Fruit fly (Drosophila melanogaster) whole organism, embryonic: ENCODE measurements around the gene gukh.

ENCODE experiments used
- CG10366 ChIP-seq: fragments of 200-800 bp; sonication (Bioruptor generic); IDR thresholded peaks from 2 replicates; pipeline ENCODE4 v1.3.6; 2022; ENCODE audit warnings: missing biosample characterization, missing genetic modification characterization
- CG10565 ChIP-seq: fragments of 200-800 bp; sonication (Bioruptor generic); optimal IDR thresholded peaks from 3 replicates; lab custom pipeline; 2016; ENCODE audit warnings: missing biosample characterization, mild to moderate bottlenecking, missing genetic modification characterization
- CG10959 ChIP-seq: fragments of 200-800 bp; sonication (Bioruptor generic); IDR thresholded peaks from 2 replicates; pipeline ENCODE4 v1.3.6; 2022; ENCODE audit warnings: missing biosample characterization, missing genetic modification characterization
- CG12236 ChIP-seq: fragments of 200-800 bp; sonication (Bioruptor generic); optimal IDR thresholded peaks from 2 replicates; lab custom pipeline; 2016; ENCODE audit warnings: missing biosample characterization, missing genetic modification characterization
- CG12942 ChIP-seq: fragments of 200-800 bp; sonication (Bioruptor generic); optimal IDR thresholded peaks from 3 replicates; lab custom pipeline; 2016; ENCODE audit warnings: missing biosample characterization, missing genetic modification characterization
- CG13424 ChIP-seq: fragments of 200-800 bp; sonication (Bioruptor generic); optimal IDR thresholded peaks from 2 replicates; lab custom pipeline; 2019; ENCODE audit warnings: missing biosample characterization, mild to moderate bottlenecking, missing genetic modification characterization, moderate library complexity
- CG14050 ChIP-seq: fragments of 200-800 bp; sonication (Bioruptor generic); IDR thresholded peaks from 3 replicates; pipeline ENCODE4 v1.3.6; 2022; ENCODE audit warnings: missing biosample characterization, missing genetic modification characterization
- CG16779 ChIP-seq: fragments of 200-800 bp; sonication (Bioruptor generic); IDR thresholded peaks from 2 replicates; pipeline ENCODE4 v1.3.6; 2022; ENCODE audit warnings: missing biosample characterization, missing genetic modification characterization
- CG1832 ChIP-seq: fragments of 200-800 bp; sonication (Bioruptor generic); optimal IDR thresholded peaks from 2 replicates; lab custom pipeline; 2017; ENCODE audit warnings: missing biosample characterization, mild to moderate bottlenecking, missing genetic modification characterization, inconsistent platforms
- CG31365 ChIP-seq: fragments of 200-800 bp; sonication (Bioruptor generic); optimal IDR thresholded peaks from 2 replicates; lab custom pipeline; 2018; ENCODE audit warnings: missing biosample characterization, mild to moderate bottlenecking, missing genetic modification characterization
- CG33213 ChIP-seq: fragments of 200-800 bp; sonication (Bioruptor generic); optimal IDR thresholded peaks from 3 replicates; lab custom pipeline; 2016; ENCODE audit warnings: missing biosample characterization, missing genetic modification characterization
- CG34224 ChIP-seq: fragments of 200-800 bp; sonication (Bioruptor generic); IDR thresholded peaks from 3 replicates; pipeline ENCODE4 v1.3.6; 2022; ENCODE audit warnings: missing biosample characterization, missing genetic modification characterization; ENCODE audit not compliant: partially characterized antibody
- CG3726 ChIP-seq: fragments of 200-800 bp; sonication (Bioruptor generic); IDR thresholded peaks from 3 replicates; pipeline ENCODE4, ENCODE4 v1.3.6; 2022; ENCODE audit warnings: missing biosample characterization, missing genetic modification characterization
- CG4854 ChIP-seq: fragments of 200-800 bp; sonication (Bioruptor generic); optimal IDR thresholded peaks from 2 replicates; lab custom pipeline; 2016; ENCODE audit warnings: missing biosample characterization, missing genetic modification characterization, inconsistent platforms
- CG6791 ChIP-seq: fragments of 200-800 bp; sonication (Bioruptor generic); IDR thresholded peaks from 3 replicates; pipeline ENCODE4 v1.3.6; 2022; ENCODE audit warnings: missing biosample characterization, missing genetic modification characterization; ENCODE audit not compliant: partially characterized antibody
- CG9876 ChIP-seq: fragments of 200-800 bp; sonication (Bioruptor generic); optimal IDR thresholded peaks from 2 replicates; lab custom pipeline; 2016; ENCODE audit warnings: missing biosample characterization, missing genetic modification characterization
- CG9932 ChIP-seq: fragments of 200-800 bp; sonication (Bioruptor generic); IDR thresholded peaks from 2 replicates; pipeline ENCODE4 v1.3.6; 2022; ENCODE audit warnings: missing biosample characterization, missing genetic modification characterization
- CHES-1-like ChIP-seq: fragments of 200-800 bp; sonication (Bioruptor generic); optimal IDR thresholded peaks from 2 replicates; lab custom pipeline; 2016; ENCODE audit warnings: missing biosample characterization, missing genetic modification characterization
- Dp ChIP-seq: fragments of 200-800 bp; sonication (Bioruptor generic); optimal IDR thresholded peaks from 2 replicates; lab custom pipeline; 2018; ENCODE audit warnings: missing biosample characterization, mild to moderate bottlenecking, missing genetic modification characterization, moderate library complexity
- E2f2 ChIP-seq: fragments of 200-800 bp; sonication (Bioruptor generic); IDR thresholded peaks from 2 replicates; pipeline ENCODE4 v1.3.6; 2022; ENCODE audit warnings: missing biosample characterization, missing genetic modification characterization
- Hey ChIP-seq: fragments of 200-800 bp; sonication (Bioruptor generic); optimal IDR thresholded peaks from 3 replicates; lab custom pipeline; 2018; ENCODE audit warnings: missing biosample characterization, mild to moderate bottlenecking, missing genetic modification characterization
- Hr39 ChIP-seq: fragments of >200 bp; optimal IDR thresholded peaks from 2 replicates; lab custom pipeline; 2017
- Lhr ChIP-seq: fragments of 200-800 bp; sonication (Bioruptor generic); optimal IDR thresholded peaks from 3 replicates; lab custom pipeline; 2017; ENCODE audit warnings: mild to moderate bottlenecking, missing biosample characterization, missing genetic modification reagents, missing genetic modification characterization
- Lpt ChIP-seq: fragments of >200 bp; optimal IDR thresholded peaks from 2 replicates; lab custom pipeline; 2018; ENCODE audit warnings: missing biosample characterization, missing genetic modification characterization
- Oaz ChIP-seq: fragments of 200-800 bp; sonication (Bioruptor generic); IDR thresholded peaks from 2 replicates; pipeline ENCODE4 v1.3.6; 2022; ENCODE audit warnings: missing biosample characterization, missing genetic modification characterization
- Ptx1 ChIP-seq: fragments of 200-800 bp; sonication (Bioruptor generic); IDR thresholded peaks from 2 replicates; pipeline ENCODE4 v1.3.6; 2022; ENCODE audit warnings: missing biosample characterization, missing genetic modification characterization
- Vsx1 ChIP-seq: fragments of 200-800 bp; sonication (Bioruptor generic); optimal IDR thresholded peaks from 2 replicates; lab custom pipeline; 2017; ENCODE audit warnings: missing biosample characterization, mild to moderate bottlenecking, missing genetic modification characterization, missing genetic modification reagents
- abd-A ChIP-seq: fragments of 200-800 bp; sonication (Bioruptor generic); optimal IDR thresholded peaks from 3 replicates; lab custom pipeline; 2019; ENCODE audit warnings: missing biosample characterization, mild to moderate bottlenecking, missing genetic modification characterization, moderate library complexity
- ap ChIP-seq: fragments of 200-800 bp; sonication (Bioruptor generic); IDR thresholded peaks from 2 replicates; pipeline ENCODE4 v1.3.6; 2022; ENCODE audit warnings: missing biosample characterization, missing genetic modification characterization
- bigmax ChIP-seq: fragments of 200-800 bp; sonication (Bioruptor generic); optimal IDR thresholded peaks from 2 replicates; lab custom pipeline; 2018; ENCODE audit warnings: missing biosample characterization, mild to moderate bottlenecking, missing genetic modification characterization
- br ChIP-seq: fragments of >200 bp; optimal IDR thresholded peaks from 2 replicates; lab custom pipeline; 2017
- btn ChIP-seq: fragments of 200-800 bp; sonication (Bioruptor generic); optimal IDR thresholded peaks from 2 replicates; lab custom pipeline; 2016; ENCODE audit warnings: missing biosample characterization, missing genetic modification characterization
- cad ChIP-seq: fragments of >200 bp; optimal IDR thresholded peaks from 2 replicates; lab custom pipeline; 2017; ENCODE audit warnings: missing biosample characterization, missing genetic modification characterization
- cg ChIP-seq: fragments of 200-800 bp; sonication (Bioruptor generic); optimal IDR thresholded peaks from 3 replicates; lab custom pipeline; 2019; ENCODE audit warnings: missing biosample characterization, mild to moderate bottlenecking, missing genetic modification characterization, moderate library complexity
- chm ChIP-seq: fragments of 200-800 bp; sonication (Bioruptor generic); IDR thresholded peaks from 2 replicates; pipeline ENCODE4 v1.3.6; 2022; ENCODE audit warnings: missing biosample characterization, missing genetic modification characterization
- dimm ChIP-seq: fragments of 200-800 bp; sonication (Bioruptor generic); IDR thresholded peaks from 2 replicates; pipeline ENCODE4 v1.3.6; 2022; ENCODE audit warnings: missing biosample characterization, missing genetic modification characterization
- exex ChIP-seq: fragments of 200-800 bp; sonication (Bioruptor generic); optimal IDR thresholded peaks from 4 replicates; lab custom pipeline; 2018; ENCODE audit warnings: missing biosample characterization, mild to moderate bottlenecking, missing genetic modification characterization, moderate library complexity
- gcm ChIP-seq: fragments of 200-800 bp; sonication (Bioruptor generic); optimal IDR thresholded peaks from 2 replicates; lab custom pipeline; 2019; ENCODE audit warnings: missing biosample characterization, mild to moderate bottlenecking, missing genetic modification characterization, moderate library complexity
- h ChIP-seq: fragments of >200 bp; optimal IDR thresholded peaks from 2 replicates; lab custom pipeline; 2017
- ind ChIP-seq: fragments of 200-800 bp; sonication (Bioruptor generic); optimal IDR thresholded peaks from 3 replicates; lab custom pipeline; 2016; ENCODE audit warnings: missing biosample characterization, missing genetic modification characterization
- inv ChIP-seq: fragments of 200-800 bp; sonication (Bioruptor generic); IDR thresholded peaks from 2 replicates; pipeline ENCODE4 v1.3.6; 2022; ENCODE audit warnings: missing biosample characterization, missing genetic modification characterization; ENCODE audit not compliant: partially characterized antibody
- jing ChIP-seq: fragments of 200-800 bp; sonication (Bioruptor generic); optimal IDR thresholded peaks from 2 replicates; lab custom pipeline; 2018; ENCODE audit warnings: missing biosample characterization, mild to moderate bottlenecking, missing genetic modification characterization
- lmd ChIP-seq: fragments of 200-800 bp; sonication (Bioruptor generic); IDR thresholded peaks from 2 replicates; pipeline ENCODE4 v1.3.6; 2022; ENCODE audit warnings: missing biosample characterization, missing genetic modification characterization
- pb ChIP-seq: fragments of 200-800 bp; sonication (Bioruptor generic); optimal IDR thresholded peaks from 3 replicates; lab custom pipeline; 2016; ENCODE audit warnings: missing biosample characterization, missing genetic modification characterization
- sd ChIP-seq: fragments of 200-800 bp; sonication (Bioruptor generic); optimal IDR thresholded peaks from 3 replicates; lab custom pipeline; 2018; ENCODE audit warnings: missing biosample characterization, mild to moderate bottlenecking, missing genetic modification characterization, moderate library complexity
- sisA ChIP-seq: fragments of 200-800 bp; sonication (Bioruptor generic); IDR thresholded peaks from 2 replicates; pipeline ENCODE4 v1.3.6; 2022; ENCODE audit warnings: missing biosample characterization, missing genetic modification characterization
- so ChIP-seq: fragments of 200-800 bp; sonication (Bioruptor generic); IDR thresholded peaks from 3 replicates; pipeline ENCODE4 v1.3.6; 2022; ENCODE audit warnings: missing biosample characterization, missing genetic modification characterization
- stc ChIP-seq: fragments of 200-800 bp; sonication (Bioruptor generic); IDR thresholded peaks from 2 replicates; pipeline ENCODE4 v1.3.6; 2022; ENCODE audit warnings: missing biosample characterization, missing genetic modification characterization
- sug ChIP-seq: fragments of 200-800 bp; optimal IDR thresholded peaks from 2 replicates; lab custom pipeline; 2019; ENCODE audit warnings: missing biosample characterization, mild to moderate bottlenecking, missing genetic modification characterization, moderate library complexity
- ttk ChIP-seq: fragments of 200-800 bp; sonication (Bioruptor generic); IDR thresholded peaks from 2 replicates; pipeline ENCODE4 v2.1.2; 2022; ENCODE audit warnings: missing biosample characterization, missing genetic modification characterization
- wek ChIP-seq: fragments of 200-800 bp; sonication (Bioruptor generic); optimal IDR thresholded peaks from 3 replicates; lab custom pipeline; 2018; ENCODE audit warnings: missing biosample characterization, mild to moderate bottlenecking, missing genetic modification characterization, moderate library complexity
- zf30C ChIP-seq: fragments of 200-800 bp; sonication (Bioruptor generic); optimal IDR thresholded peaks from 3 replicates; lab custom pipeline; 2018; ENCODE audit warnings: missing biosample characterization, mild to moderate bottlenecking, missing genetic modification characterization

The gukh gene

DNA sequence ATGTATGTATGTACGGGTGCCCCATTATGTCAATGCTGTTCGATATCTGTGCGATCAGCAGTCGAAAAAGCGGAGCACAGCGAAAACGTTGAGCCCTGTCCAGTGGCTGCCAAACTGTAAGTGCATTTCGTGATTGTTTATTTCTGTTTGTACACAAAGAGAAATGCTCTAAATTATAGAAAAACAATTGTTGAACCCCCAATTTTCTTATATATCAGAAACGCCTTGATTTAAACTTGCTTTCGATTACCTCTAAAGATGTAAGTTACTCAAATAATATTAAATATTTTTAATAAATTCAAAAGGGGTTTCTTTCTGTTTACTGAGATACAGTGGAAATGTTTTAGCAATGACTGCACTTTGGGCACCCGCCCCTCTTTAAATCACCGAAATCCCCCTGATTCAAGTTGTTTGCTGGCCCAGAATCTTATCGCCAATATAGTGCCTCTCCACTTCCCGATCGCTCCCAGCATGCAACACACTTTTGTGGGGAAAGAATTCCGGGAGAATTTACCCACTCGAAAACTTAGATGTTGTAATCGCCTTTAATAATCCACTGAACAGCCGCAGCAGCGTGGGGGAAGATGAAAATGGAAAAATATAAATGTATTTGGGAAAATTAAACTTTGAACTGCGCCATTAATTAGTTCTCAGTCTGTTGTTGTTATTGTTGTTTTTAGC lies 31.1 kb downstream of the gukh start (continued):
- TF ChIP-seq ind (GFP tag; lab: Kevin White, UChicago) (no peak), h (lab: Kevin White, UChicago) (no peak), CG12942 (no peak), CG33213 (no peak), exex (tag; lab: Kevin White, UChicago) (no peak), CG10366 (GFP tag; lab: Robert Waterston, UW) (0 out of 2 replicates have a peak, but pooled peaks have one; percentile 25), gcm (peak; percentile 21), pb (GFP tag; lab: Kevin White, UChicago) (no peak), br (lab: Kevin White, UChicago) (no peak), CG14050 (GFP tag; lab: Robert Waterston, UW) (no peak; the same call in 2 of the 3 replicates), stc (GFP tag; lab: Robert Waterston, UW) (peak; percentile 58), CG31365 (no peak), CG10565 (no peak), btn (GFP tag; lab: Kevin White, UChicago) (no peak), zf30C (GFP tag; lab: Kevin White, UChicago) (no peak), jing (no peak), ttk (GFP tag; lab: Robert Waterston, UW) (peak; percentile 62), bigmax (GFP tag; lab: Kevin White, UChicago) (no peak), Lpt (no peak), sd (tag; lab: Kevin White, UChicago) (no peak), CG12236 (GFP tag; lab: Kevin White, UChicago) (no peak), chm (GFP tag; lab: Robert Waterston, UW) (no peak), sisA (peak; percentile 62), wek (GFP tag; lab: Kevin White, UChicago) (no peak), abd-A (tag; lab: Kevin White, UChicago) (peak; percentile 16), CG4854 (GFP tag; lab: Kevin White, UChicago) (no peak), dimm (GFP tag; lab: Robert Waterston, UW) (no peak), Vsx1 (GFP tag; lab: Kevin White, UChicago) (no peak), cad (GFP tag; lab: Kevin White, UChicago) (peak; percentile 38), CG9876 (GFP tag; lab: Kevin White, UChicago) (no peak), Oaz (GFP tag; lab: Robert Waterston, UW) (no peak), CG16779 (GFP tag; lab: Robert Waterston, UW) (no peak), CG1832 (GFP tag; lab: Kevin White, UChicago) (no peak), Hr39 (lab: Kevin White, UChicago) (no peak), CG13424 (tag; lab: Kevin White, UChicago) (peak; percentile 50), Ptx1 (GFP tag; lab: Robert Waterston, UW) (peak; percentile 58), Dp (GFP tag; lab: Kevin White, UChicago) (no peak), CG6791 (GFP tag; lab: Robert Waterston, UW) (no peak), CG9932 (GFP tag; lab: Robert Waterston, UW) (no peak), ap (GFP tag; lab: Robert Waterston, UW) (0 out of 2 replicates have a peak, but pooled peaks have one; percentile 5), sug (tag; lab: Kevin White, UChicago) (no peak), lmd (GFP tag; lab: Robert Waterston, UW) (peak; percentile 56), inv (GFP tag; lab: Robert Waterston, UW) (no peak), CG34224 (GFP tag; lab: Robert Waterston, UW) (no peak), so (GFP tag; lab: Robert Waterston, UW) (no peak), CG3726 (no peak), CHES-1-like (GFP tag; lab: Kevin White, UChicago) (no peak), Hey (tag; lab: Kevin White, UChicago) (no peak), cg (GFP tag; lab: Kevin White, UChicago) (no peak), Lhr (GFP tag; lab: Kevin White, UChicago) (no peak), E2f2 (GFP tag; lab: Robert Waterston, UW) (peak; percentile 30; the same call in 1 of the 2 replicates), CG10959 (GFP tag; lab: Robert Waterston, UW) (no peak)
